Worm (Caenorhabditis elegans) whole organism, L4/young adult: Measurements from ENCODE around the gene T04C12.7.
A peak's percentile ranks its signal among the peaks of the same experiment; 100 is the strongest.

ENCODE experiments used
- W03F9.2 ChIP-seq: fragments of 150-350 bp; optimal IDR thresholded peaks from 2 replicates; lab custom pipeline; 2014; ENCODE audit warnings: missing biosample characterization, missing genetic modification characterization
- him-1 ChIP-seq: sonication (generic microtip); optimal IDR thresholded peaks from 2 replicates; lab custom pipeline; 2016; ENCODE audit warnings: missing genotype, missing genetic modification reagents, missing genetic modification characterization, missing compliant biosample characterization

ce11 chrV:11029309-11029708 is 24.6 kb upstream of the T04C12.7 start:
- TF ChIP-seq him-1 (no peak), W03F9.2 (peak; percentile 22)
